Worm (Caenorhabditis elegans): ENCODE measurements around the gene alp-1.

DNA sequence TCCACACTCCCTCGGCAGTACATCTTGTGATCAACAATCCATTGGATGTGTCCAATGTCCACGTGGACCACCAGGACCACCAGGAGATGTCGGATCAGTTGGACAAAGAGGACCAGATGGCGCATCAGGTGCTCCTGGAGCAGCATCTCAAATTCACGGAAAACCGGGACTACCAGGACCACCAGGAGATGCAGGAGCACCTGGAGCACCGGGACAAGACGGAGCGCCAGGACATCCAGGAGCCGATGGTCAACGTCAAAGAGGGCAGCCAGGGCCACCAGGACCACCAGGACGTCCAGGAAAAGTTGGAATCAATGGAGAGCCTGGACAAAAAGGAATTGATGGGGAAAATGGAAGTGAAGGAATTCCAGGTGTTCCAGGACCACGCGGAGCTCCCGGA, 3.3 kb upstream of the alp-1 start:
- TF ChIP-seq zag-1 (tag; optimal IDR thresholded peaks at IDR 0.05) (no peak), nhr-76 (tag; optimal IDR thresholded peaks at IDR 0.05) (no peak), mxl-2 (GFP tag; conservative IDR thresholded peaks at IDR 0.05) (no peak), nhr-77 (tag; optimal IDR thresholded peaks at IDR 0.05) (no peak), skn-1 (tag; optimal IDR thresholded peaks at IDR 0.05) (no peak), lin-13 (GFP tag; optimal IDR thresholded peaks at IDR 0.05) (no peak), nhr-25 (tag; optimal IDR thresholded peaks at IDR 0.05; ENCODE audit: borderline replicate concordance, insufficient read depth) (no peak)

Measured in whole organism, L4 larva.